Fruit fly (Drosophila melanogaster): ENCODE results near the gene C3G.

The C3G gene

dm6 chrX:6794190-6794589 is 9.2 kb downstream of the C3G start (continued):
- peak; percentile 73 for TF ChIP-seq CG12236 (GFP tag; optimal IDR thresholded peaks at IDR 0.05)
- TF ChIP-seq CG9609 (GFP tag; optimal IDR thresholded peaks at IDR 0.05) = peak; percentile 70
- TF ChIP-seq CG1832 (GFP tag; optimal IDR thresholded peaks at IDR 0.05) = no peak
- peak; percentile 75 for TF ChIP-seq Mes4 (GFP tag; optimal IDR thresholded peaks at IDR 0.05)
- no peak for TF ChIP-seq h (optimal IDR thresholded peaks at IDR 0.05)
- TF ChIP-seq CG14014 (GFP tag; IDR thresholded peaks at IDR 0.05) = peak; percentile 87
- TF ChIP-seq CG7987 (GFP tag; optimal IDR thresholded peaks at IDR 0.05) = peak; percentile 20
- TF ChIP-seq Adf1 (GFP tag; IDR thresholded peaks at IDR 0.05) = peak; percentile 48; the same call in 1 of the 2 replicates
- peak; percentile 83 for TF ChIP-seq sisA (GFP tag; IDR thresholded peaks at IDR 0.05)
- TF ChIP-seq her (GFP tag; optimal IDR thresholded peaks at IDR 0.05) = peak; percentile 81
- TF ChIP-seq CG1603 (tag; optimal IDR thresholded peaks at IDR 0.05) = peak; percentile 93
- TF ChIP-seq unc-4 (GFP tag; IDR thresholded peaks at IDR 0.05; ENCODE audit: partially characterized antibody) = no peak
- TF ChIP-seq hb (GFP tag; IDR thresholded peaks at IDR 0.05; ENCODE audit: partially characterized antibody) = no peak
- no peak for TF ChIP-seq GATAe (GFP tag; conservative IDR thresholded peaks at IDR 0.05)
- TF ChIP-seq ro (GFP tag; IDR thresholded peaks at IDR 0.05) = peak; percentile 68
- peak; percentile 76 for TF ChIP-seq CG7372 (GFP tag; IDR thresholded peaks at IDR 0.05)
- TF ChIP-seq crol (GFP tag; IDR thresholded peaks at IDR 0.05) = 0 out of 2 replicates have a peak, but pooled peaks have one; percentile 32
- TF ChIP-seq Ptx1 (GFP tag; IDR thresholded peaks at IDR 0.05) = peak; percentile 84
- TF ChIP-seq Fer1 (GFP tag; optimal IDR thresholded peaks at IDR 0.05) = peak; percentile 71
- TF ChIP-seq ssp (GFP tag; IDR thresholded peaks at IDR 0.05) = peak; percentile 62; the same call in 1 of the 2 replicates
- TF ChIP-seq Nf-YB (GFP tag; optimal IDR thresholded peaks at IDR 0.05) = peak; percentile 58
- peak; percentile 62 for TF ChIP-seq zen (tag; optimal IDR thresholded peaks at IDR 0.05)
- peak; percentile 70 for TF ChIP-seq CG18262 (tag; optimal IDR thresholded peaks at IDR 0.05)
- TF ChIP-seq CG11093 (GFP tag; IDR thresholded peaks at IDR 0.05) = peak; percentile 81
- peak; percentile 80 for TF ChIP-seq jing (GFP tag; optimal IDR thresholded peaks at IDR 0.05)
- TF ChIP-seq Taf1 (GFP tag; IDR thresholded peaks at IDR 0.05) = peak; percentile 70
- peak; percentile 40; the same call in 1 of the 2 replicates for TF ChIP-seq Gsc (GFP tag; IDR thresholded peaks at IDR 0.05)
- TF ChIP-seq CG1792 (GFP tag; optimal IDR thresholded peaks at IDR 0.05) = peak; percentile 67

DNA sequence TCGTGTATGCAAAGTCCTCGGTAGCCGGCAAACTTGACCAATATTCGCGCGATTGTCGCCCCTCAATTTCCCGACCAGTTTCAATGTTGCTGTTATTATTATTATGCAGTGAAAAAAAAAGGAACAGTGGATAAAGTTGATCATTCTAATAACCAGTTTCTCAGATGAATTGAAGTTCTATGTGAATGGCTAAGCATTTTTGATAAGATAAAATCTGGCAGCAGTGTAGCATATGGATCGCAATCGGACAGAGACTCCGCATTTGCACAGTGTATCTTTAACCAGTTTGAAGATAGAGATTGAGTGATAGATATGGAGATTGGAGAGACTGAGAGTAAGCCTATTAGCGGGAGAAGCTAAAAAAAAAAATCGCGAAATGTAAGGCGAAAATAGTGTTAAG is 10.0 kb downstream of the C3G start:
- TF ChIP-seq CG32532 (GFP tag; IDR thresholded peaks at IDR 0.05) (peak; percentile 89), CG11696 (GFP tag; IDR thresholded peaks at IDR 0.05) (peak; percentile 50; the same call in 1 of the 2 replicates), scrt (GFP tag; optimal IDR thresholded peaks at IDR 0.05) (peak; percentile 66), CG1832 (GFP tag; optimal IDR thresholded peaks at IDR 0.05) (no peak), CG8944 (GFP tag; optimal IDR thresholded peaks at IDR 0.05) (peak; percentile 69), sob (GFP tag; IDR thresholded peaks at IDR 0.05) (peak; percentile 77), dm (GFP tag; optimal IDR thresholded peaks at IDR 0.05) (peak; percentile 24), CG13775 (GFP tag; optimal IDR thresholded peaks at IDR 0.05) (peak; percentile 18), croc (GFP tag; conservative IDR thresholded peaks at IDR 0.05) (peak; percentile 41; the same call in 1 of the 3 replicates), CG8388 (GFP tag; optimal IDR thresholded peaks at IDR 0.05) (peak; percentile 55), CG10543 (GFP tag; optimal IDR thresholded peaks at IDR 0.05) (no peak), CG4730 (GFP tag; IDR thresholded peaks at IDR 0.05) (peak; percentile 32; the same call in 1 of the 2 replicates), zf30C (GFP tag; optimal IDR thresholded peaks at IDR 0.05) (no peak), CG31441 (GFP tag; IDR thresholded peaks at IDR 0.05) (peak; percentile 69), salm (tag; optimal IDR thresholded peaks at IDR 0.05) (peak; percentile 42), hb (GFP tag; IDR thresholded peaks at IDR 0.05; ENCODE audit: partially characterized antibody) (no peak), Trl (optimal IDR thresholded peaks at IDR 0.05) (no peak), Trl (GFP tag; optimal IDR thresholded peaks at IDR 0.05) (peak; percentile 51), Neu2 (GFP tag; optimal IDR thresholded peaks at IDR 0.05; ENCODE audit: borderline replicate concordance) (no peak), CG15011 (GFP tag; optimal IDR thresholded peaks at IDR 0.05) (peak; percentile 44), Gug (GFP tag; IDR thresholded peaks at IDR 0.05) (peak; percentile 69; the same call in 2 of the 4 replicates), Xrp1 (GFP tag; IDR thresholded peaks at IDR 0.05) (peak; percentile 69), Nf-YB (GFP tag; optimal IDR thresholded peaks at IDR 0.05) (peak; percentile 18), luna (GFP tag; optimal IDR thresholded peaks at IDR 0.05) (peak; percentile 7), CG7357 (GFP tag; IDR thresholded peaks at IDR 0.05) (peak; percentile 43; the same call in 1 of the 3 replicates), kah (GFP tag; optimal IDR thresholded peaks at IDR 0.05) (peak; percentile 49), tgo (GFP tag; IDR thresholded peaks at IDR 0.05) (peak; percentile 72)

Measured in whole organism, embryonic.